Worm (Caenorhabditis elegans): ENCODE measurements around the gene gst-16.

The gst-16 gene

ce11 chrII:13596505-13596977, 27.7 kb downstream of the gst-16 start, which contains the start of the genes fbxc-23 and csc-1 (continued):
- no peak for TF ChIP-seq C06A6.2 (GFP tag; conservative IDR thresholded peaks at IDR 0.05)
- TF ChIP-seq F37B4.10 (GFP tag; IDR thresholded peaks at IDR 0.05): no peak
- TF ChIP-seq him-1 (tag; optimal IDR thresholded peaks at IDR 0.05): no peak
- TF ChIP-seq Y95B8A.8 (GFP tag; IDR thresholded peaks at IDR 0.05): peak; percentile 44; the same call in 1 of the 2 replicates
- TF ChIP-seq ZK185.1 (tag; optimal IDR thresholded peaks at IDR 0.05; ENCODE audit: poor library complexity, severe bottlenecking): no peak
- TF ChIP-seq ztf-26 (tag; optimal IDR thresholded peaks at IDR 0.05): no peak
- TF ChIP-seq mxl-1 (tag; optimal IDR thresholded peaks at IDR 0.05): no peak
- 0 out of 2 replicates have a peak, but pooled peaks have one; percentile 8 for TF ChIP-seq C17E4.6 (GFP tag; IDR thresholded peaks at IDR 0.05)
- peak; percentile 91 for TF ChIP-seq ceh-91 (GFP tag; IDR thresholded peaks at IDR 0.05)
- no peak for TF ChIP-seq mel-28 (tag; optimal IDR thresholded peaks at IDR 0.05; ENCODE audit: borderline replicate concordance)
- no peak for TF ChIP-seq rpc-1 (optimal IDR thresholded peaks at IDR 0.05)
- no peak for TF ChIP-seq rpc-1 (tag; optimal IDR thresholded peaks at IDR 0.05)
- TF ChIP-seq akir-1 (GFP tag; optimal IDR thresholded peaks at IDR 0.05): no peak
- TF ChIP-seq madf-10 (tag; optimal IDR thresholded peaks at IDR 0.05): no peak
- TF ChIP-seq sptf-2 (GFP tag; optimal IDR thresholded peaks at IDR 0.05): no peak
- no peak for TF ChIP-seq dpff-1 (tag; optimal IDR thresholded peaks at IDR 0.05)
- TF ChIP-seq ztf-3 (GFP tag; optimal IDR thresholded peaks at IDR 0.05): no peak
- no peak for TF ChIP-seq lag-1 (GFP tag; IDR thresholded peaks at IDR 0.05)
- TF ChIP-seq lsl-1 (GFP tag; optimal IDR thresholded peaks at IDR 0.05): peak; percentile 92
- peak; percentile 24 for TF ChIP-seq tbp1 (GFP tag; optimal IDR thresholded peaks at IDR 0.05)
- TF ChIP-seq snpc-4 (GFP tag; optimal IDR thresholded peaks at IDR 0.05): no peak
- peak in 3 of 4 experiments; percentile 15 to 76 (median 53) for TF ChIP-seq snpc-4 (tag; optimal IDR thresholded peaks at IDR 0.05)
- no peak for TF ChIP-seq unc-130 (GFP tag; optimal IDR thresholded peaks at IDR 0.05)
- no peak for TF ChIP-seq bed-2 (GFP tag; IDR thresholded peaks at IDR 0.05)
- TF ChIP-seq F22D6.2 (tag; optimal IDR thresholded peaks at IDR 0.05): no peak
- no peak for TF ChIP-seq gei-17 (GFP tag; optimal IDR thresholded peaks at IDR 0.05)
- TF ChIP-seq dpl-1 (GFP tag; optimal IDR thresholded peaks at IDR 0.05): peak; percentile 88
- TF ChIP-seq F10E7.11 (tag; optimal IDR thresholded peaks at IDR 0.05): no peak
- TF ChIP-seq somi-1 (GFP tag; optimal IDR thresholded peaks at IDR 0.05): no peak
- no peak for TF ChIP-seq hlh-26 (GFP tag; conservative IDR thresholded peaks at IDR 0.05)
- peak; percentile 47 for TF ChIP-seq snpc-1.3 (tag; optimal IDR thresholded peaks at IDR 0.05; ENCODE audit: insufficient read depth)
- no peak for TF ChIP-seq nhr-179 (tag; optimal IDR thresholded peaks at IDR 0.05)
- TF ChIP-seq F57C9.4 (tag; optimal IDR thresholded peaks at IDR 0.05): no peak
- peak; percentile 49; the same call in 1 of the 2 replicates for TF ChIP-seq hmg-1.2 (GFP tag; IDR thresholded peaks at IDR 0.05)
- peak; percentile 41 for TF ChIP-seq tlf-1 (GFP tag; optimal IDR thresholded peaks at IDR 0.05)
- peak; percentile 74 for TF ChIP-seq F33H1.4 (GFP tag; IDR thresholded peaks at IDR 0.05)
- TF ChIP-seq ztf-25 (GFP tag; IDR thresholded peaks at IDR 0.05): no peak
- peak in 2 of 3 experiments; percentile 77 to 78 for TF ChIP-seq lin-35 (GFP tag; optimal IDR thresholded peaks at IDR 0.05)
- no peak for TF ChIP-seq lin-26 (GFP tag; IDR thresholded peaks at IDR 0.05)
- TF ChIP-seq zfh-2 (GFP tag; conservative IDR thresholded peaks at IDR 0.05): no peak
- TF ChIP-seq Y67H2A.10 (GFP tag; conservative IDR thresholded peaks at IDR 0.05): no peak
- no peak for TF ChIP-seq mes-4 (tag; optimal IDR thresholded peaks at IDR 0.05)
- no peak for TF ChIP-seq unc-62 (GFP tag; optimal IDR thresholded peaks at IDR 0.05)
- TF ChIP-seq aptf-3 (GFP tag; IDR thresholded peaks at IDR 0.05): no peak
- no peak for TF ChIP-seq K12H6.12 (tag; optimal IDR thresholded peaks at IDR 0.05)
- TF ChIP-seq nhr-120 (GFP tag; IDR thresholded peaks at IDR 0.05): no peak
- TF ChIP-seq cebp-2 (GFP tag; IDR thresholded peaks at IDR 0.05): no peak
- TF ChIP-seq lir-1 (GFP tag; conservative IDR thresholded peaks at IDR 0.05): no peak
- no peak for TF ChIP-seq ceh-79 (tag; optimal IDR thresholded peaks at IDR 0.05)
- 0 out of 2 replicates have a peak, but pooled peaks have one; percentile 41 for TF ChIP-seq hsf-1 (GFP tag; IDR thresholded peaks at IDR 0.05)
